Worm (Caenorhabditis elegans): ENCODE results near the gene sre-18.
A peak's percentile ranks its signal among the peaks of the same experiment; 100 is the strongest.

The sre-18 gene

ce11 chrIV:12229679-12230078 is at the start of gene sre-18:
Gene sre-18 (minus strand): TSS chrIV:12229779.
- TF ChIP-seq fkh-10 (GFP tag; optimal IDR thresholded peaks at IDR 0.05): no peak
- no peak for TF ChIP-seq R02D3.7 (tag; optimal IDR thresholded peaks at IDR 0.05)
- no peak for TF ChIP-seq daf-12 (tag; optimal IDR thresholded peaks at IDR 0.05)
- no peak for TF ChIP-seq nhr-77 (tag; optimal IDR thresholded peaks at IDR 0.05)
- TF ChIP-seq fos-1 (tag; optimal IDR thresholded peaks at IDR 0.05): no peak
- TF ChIP-seq skn-1 (tag; optimal IDR thresholded peaks at IDR 0.05): no peak
- TF ChIP-seq jun-1 (tag; optimal IDR thresholded peaks at IDR 0.05): no peak
- TF ChIP-seq unc-39 (tag; optimal IDR thresholded peaks at IDR 0.05): no peak
- TF ChIP-seq nhr-76 (tag; optimal IDR thresholded peaks at IDR 0.05): no peak
- TF ChIP-seq nhr-67 (tag; optimal IDR thresholded peaks at IDR 0.05): no peak
- no peak for TF ChIP-seq nhr-12 (tag; optimal IDR thresholded peaks at IDR 0.05)
- no peak for TF ChIP-seq ceh-82 (tag; optimal IDR thresholded peaks at IDR 0.05)
- TF ChIP-seq ztf-4 (tag; optimal IDR thresholded peaks at IDR 0.05): no peak
- TF ChIP-seq elt-3 (tag; optimal IDR thresholded peaks at IDR 0.05): no peak
- TF ChIP-seq ceh-9 (tag; optimal IDR thresholded peaks at IDR 0.05): no peak
- no peak for TF ChIP-seq fkh-2 (tag; optimal IDR thresholded peaks at IDR 0.05)
- TF ChIP-seq eor-1 (tag; optimal IDR thresholded peaks at IDR 0.05): no peak
- no peak for TF ChIP-seq lin-15B (tag; optimal IDR thresholded peaks at IDR 0.05)
- no peak for TF ChIP-seq ama-1 (optimal IDR thresholded peaks at IDR 0.05)
- TF ChIP-seq mml-1 (tag; optimal IDR thresholded peaks at IDR 0.05): no peak

- TF ChIP-seq elt-2 (tag; optimal IDR thresholded peaks at IDR 0.05): peak; percentile 54
- TF ChIP-seq nhr-28 (tag; optimal IDR thresholded peaks at IDR 0.05): no peak
These were observed 49.8 kb upstream of the sre-18 start, which contains the start of gene ltah-1.1 for ce11 chrIV:12279340-12279739. Gene ltah-1.1 (plus strand): TSS chrIV:12279622.

ce11 chrIV:12278507-12278906 is 48.9 kb upstream of the sre-18 start, which contains the start of the genes tag-335 and vkmt-1:
Gene tag-335 (minus strand): TSS chrIV:12278594.
Gene vkmt-1 (plus strand): TSS chrIV:12278725.
- no peak for TF ChIP-seq pqm-1 (tag; optimal IDR thresholded peaks at IDR 0.05)
- peak; percentile 35 for TF ChIP-seq nfya-1 (tag; optimal IDR thresholded peaks at IDR 0.05; ENCODE audit: insufficient read depth)
- TF ChIP-seq nhr-237 (tag; optimal IDR thresholded peaks at IDR 0.05): no peak
- peak; percentile 28 for TF ChIP-seq nhr-43 (tag; optimal IDR thresholded peaks at IDR 0.05; ENCODE audit: poor library complexity, severe bottlenecking)
- TF ChIP-seq ceh-16 (tag; optimal IDR thresholded peaks at IDR 0.05): no peak
- TF ChIP-seq lsy-12 (tag; optimal IDR thresholded peaks at IDR 0.05): no peak
- TF ChIP-seq daf-12 (tag; optimal IDR thresholded peaks at IDR 0.05): no peak
- TF ChIP-seq zag-1 (tag; optimal IDR thresholded peaks at IDR 0.05): no peak
- TF ChIP-seq ama-1 (optimal IDR thresholded peaks at IDR 0.05): no peak
- TF ChIP-seq nhr-76 (tag; optimal IDR thresholded peaks at IDR 0.05): no peak
- no peak for TF ChIP-seq elt-1 (tag; optimal IDR thresholded peaks at IDR 0.05)
- no peak for TF ChIP-seq egl-5 (tag; optimal IDR thresholded peaks at IDR 0.05)
- TF ChIP-seq ztf-11 (tag; optimal IDR thresholded peaks at IDR 0.05): no peak
- peak; percentile 1 for TF ChIP-seq nhr-23 (tag; optimal IDR thresholded peaks at IDR 0.05)
- TF ChIP-seq lin-15B (tag; optimal IDR thresholded peaks at IDR 0.05): peak; percentile 44

ce11 chrIV:12275892-12276291 is 46.3 kb upstream of the sre-18 start, which contains the start of gene vps-8:
Gene vps-8 (minus strand): TSS chrIV:12275992.
- no peak for TF ChIP-seq tbx-2 (tag; optimal IDR thresholded peaks at IDR 0.05)
- no peak for TF ChIP-seq pqm-1 (tag; optimal IDR thresholded peaks at IDR 0.05)
- no peak for TF ChIP-seq R02D3.7 (tag; optimal IDR thresholded peaks at IDR 0.05)
- no peak for TF ChIP-seq elt-3 (tag; optimal IDR thresholded peaks at IDR 0.05)
- TF ChIP-seq lin-15B (tag; optimal IDR thresholded peaks at IDR 0.05): no peak
- TF ChIP-seq fkh-10 (GFP tag; optimal IDR thresholded peaks at IDR 0.05): no peak
- TF ChIP-seq nhr-12 (tag; optimal IDR thresholded peaks at IDR 0.05): no peak
- TF ChIP-seq ceh-28 (tag; optimal IDR thresholded peaks at IDR 0.05): no peak
- no peak for TF ChIP-seq nhr-11 (tag; optimal IDR thresholded peaks at IDR 0.05)
- no peak for TF ChIP-seq daf-12 (tag; optimal IDR thresholded peaks at IDR 0.05)
- no peak for TF ChIP-seq unc-62 (GFP tag; optimal IDR thresholded peaks at IDR 0.05)
- TF ChIP-seq pha-4 (tag; optimal IDR thresholded peaks at IDR 0.05): no peak
- TF ChIP-seq hmg-11 (tag; optimal IDR thresholded peaks at IDR 0.05): no peak
- TF ChIP-seq fkh-2 (tag; optimal IDR thresholded peaks at IDR 0.05): no peak
- no peak for TF ChIP-seq ztf-4 (tag; optimal IDR thresholded peaks at IDR 0.05)
- TF ChIP-seq nfya-1 (tag; optimal IDR thresholded peaks at IDR 0.05; ENCODE audit: insufficient read depth): no peak
- no peak for TF ChIP-seq nhr-76 (tag; optimal IDR thresholded peaks at IDR 0.05)

Data from whole organism, L3 larva.